Fruit fly (Drosophila melanogaster): ENCODE results near the gene CG14957.

CG14957 gene

DNA sequence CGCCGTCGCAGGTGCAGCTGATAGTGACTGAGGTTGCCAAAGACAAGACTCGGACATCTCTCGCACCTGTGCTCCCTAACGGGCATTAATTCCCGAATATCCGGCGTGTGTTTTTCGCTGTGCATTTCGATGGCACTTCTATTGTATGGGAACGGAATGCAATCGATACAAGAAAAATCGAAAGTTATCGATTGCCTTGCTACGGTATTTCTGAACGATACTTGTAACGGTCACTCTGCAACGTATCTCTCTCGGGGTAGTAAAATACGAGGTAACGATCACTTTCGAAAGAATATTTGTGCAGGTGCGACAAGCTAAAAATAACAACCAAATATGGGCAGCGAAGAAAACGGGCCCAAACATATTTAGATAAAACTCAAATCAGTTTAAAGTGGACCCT, 22.4 kb upstream of the CG14957 start, which contains the start of gene CG32280 (continued):
- TF ChIP-seq stc (GFP tag; IDR thresholded peaks at IDR 0.05) (no peak), lbe (GFP tag; optimal IDR thresholded peaks at IDR 0.05) (no peak), CG31388 (GFP tag; optimal IDR thresholded peaks at IDR 0.05) (no peak), wek (GFP tag; optimal IDR thresholded peaks at IDR 0.05) (no peak), CG5245 (GFP tag; optimal IDR thresholded peaks at IDR 0.05) (no peak), jumu (GFP tag; optimal IDR thresholded peaks at IDR 0.05) (peak; percentile 21), CG12299 (tag; optimal IDR thresholded peaks at IDR 0.05) (no peak), TFAM (GFP tag; optimal IDR thresholded peaks at IDR 0.05) (no peak), shn (GFP tag; optimal IDR thresholded peaks at IDR 0.05) (peak; percentile 56), CG17802 (tag; optimal IDR thresholded peaks at IDR 0.05) (no peak), CG11456 (GFP tag; IDR thresholded peaks at IDR 0.05) (no peak), tin (GFP tag; optimal IDR thresholded peaks at IDR 0.05) (no peak), maf-S (GFP tag; optimal IDR thresholded peaks at IDR 0.05) (no peak), CG8359 (GFP tag; optimal IDR thresholded peaks at IDR 0.05; ENCODE audit: borderline replicate concordance) (no peak), otp (GFP tag; IDR thresholded peaks at IDR 0.05) (no peak), CG4617 (GFP tag; optimal IDR thresholded peaks at IDR 0.05; ENCODE audit: borderline replicate concordance) (peak; percentile 52), CG2116 (GFP tag; optimal IDR thresholded peaks at IDR 0.05) (peak; percentile 76), MBD-R2 (GFP tag; IDR thresholded peaks at IDR 0.05) (peak; percentile 82), NC2α (GFP tag; optimal IDR thresholded peaks at IDR 0.05) (no peak), ssp (GFP tag; IDR thresholded peaks at IDR 0.05) (no peak), pfk (GFP tag; optimal IDR thresholded peaks at IDR 0.05) (peak; percentile 69), dan (GFP tag; IDR thresholded peaks at IDR 0.05) (no peak), ase (GFP tag; IDR thresholded peaks at IDR 0.05) (no peak), CG9727 (GFP tag; optimal IDR thresholded peaks at IDR 0.05) (no peak), zf30C (GFP tag; optimal IDR thresholded peaks at IDR 0.05) (peak; percentile 85), CG10321 (GFP tag; IDR thresholded peaks at IDR 0.05) (no peak), CG16863 (GFP tag; optimal IDR thresholded peaks at IDR 0.05) (no peak), E2f2 (GFP tag; IDR thresholded peaks at IDR 0.05) (peak; percentile 45; the same call in 1 of the 2 replicates), sens (GFP tag) (peak; percentile 91), sob (GFP tag; IDR thresholded peaks at IDR 0.05) (peak; percentile 58; the same call in 1 of the 2 replicates), Taf1 (GFP tag; IDR thresholded peaks at IDR 0.05) (no peak), abd-A (tag; optimal IDR thresholded peaks at IDR 0.05) (no peak), gt (GFP tag; IDR thresholded peaks at IDR 0.05) (no peak), seq (GFP tag; IDR thresholded peaks at IDR 0.05) (no peak), CG14860 (GFP tag; IDR thresholded peaks at IDR 0.05; ENCODE audit: partially characterized antibody) (peak; percentile 82), CG15073 (GFP tag; optimal IDR thresholded peaks at IDR 0.05) (no peak), Dad (GFP tag; optimal IDR thresholded peaks at IDR 0.05) (peak; percentile 32), CG10654 (GFP tag; optimal IDR thresholded peaks at IDR 0.05) (no peak), Antp (GFP tag; optimal IDR thresholded peaks at IDR 0.05) (peak; percentile 35), Myb (GFP tag; optimal IDR thresholded peaks at IDR 0.05) (peak; percentile 82), nmo (GFP tag; optimal IDR thresholded peaks at IDR 0.05) (peak; percentile 38), CG8281 (tag; optimal IDR thresholded peaks at IDR 0.05) (no peak), knrl (GFP tag; IDR thresholded peaks at IDR 0.05; ENCODE audit: partially characterized antibody) (peak; percentile 80), CG11247 (GFP tag; IDR thresholded peaks at IDR 0.05) (no peak), CG8290 (GFP tag; optimal IDR thresholded peaks at IDR 0.05) (peak; percentile 19), CG8290 (tag; optimal IDR thresholded peaks at IDR 0.05) (no peak), inv (GFP tag; IDR thresholded peaks at IDR 0.05; ENCODE audit: partially characterized antibody) (peak; percentile 77), CG7745 (tag; optimal IDR thresholded peaks at IDR 0.05) (no peak), cato (GFP tag; optimal IDR thresholded peaks at IDR 0.05; ENCODE audit: borderline replicate concordance) (no peak), fd3F (GFP tag; optimal IDR thresholded peaks at IDR 0.05) (no peak), repo (GFP tag; optimal IDR thresholded peaks at IDR 0.05) (no peak), trh (GFP tag; optimal IDR thresholded peaks at IDR 0.05) (no peak), CG12769 (tag; optimal IDR thresholded peaks at IDR 0.05) (no peak)

Data from whole organism, embryonic.